Worm (Caenorhabditis elegans) whole organism, late embryonic: ENCODE results near the gene B0024.4.

Source experiments
- dmd-4 ChIP-seq: sonication (generic microtip); optimal IDR thresholded peaks from 2 replicates; lab custom pipeline; 2016; ENCODE audit warnings: borderline replicate concordance, missing genetic modification characterization, missing compliant biosample characterization
- fkh-10 ChIP-seq: fragments of 150-350 bp; optimal IDR thresholded peaks from 2 replicates; lab custom pipeline; 2014; ENCODE audit warnings: missing biosample characterization, missing genetic modification reagents, missing genetic modification characterization
- gmeb-2 ChIP-seq: sonication (generic microtip); optimal IDR thresholded peaks from 2 replicates; lab custom pipeline; 2016; ENCODE audit warnings: missing genetic modification characterization, inconsistent platforms, missing compliant biosample characterization
- pat-9 ChIP-seq: fragments of 200-800 bp; sonication (Bioruptor generic); optimal IDR thresholded peaks from 2 replicates; lab custom pipeline; 2018; ENCODE audit warnings: mild to moderate bottlenecking, missing genetic modification characterization, moderate library complexity, missing compliant biosample characterization
- pha-2 ChIP-seq: sonication (generic microtip); optimal IDR thresholded peaks from 2 replicates; lab custom pipeline; 2017; ENCODE audit warnings: mild to moderate bottlenecking, missing genetic modification characterization, missing compliant biosample characterization
- pha-4 ChIP-seq: fragments of 150-350 bp; optimal IDR thresholded peaks from 2 replicates; lab custom pipeline; 2018; ENCODE audit warnings: missing biosample characterization, missing genetic modification reagents, missing genetic modification characterization
- tbx-2 ChIP-seq: sonication (generic microtip); optimal IDR thresholded peaks from 2 replicates; lab custom pipeline; 2016; ENCODE audit warnings: missing genetic modification characterization, missing compliant biosample characterization

Gene B0024.4

DNA sequence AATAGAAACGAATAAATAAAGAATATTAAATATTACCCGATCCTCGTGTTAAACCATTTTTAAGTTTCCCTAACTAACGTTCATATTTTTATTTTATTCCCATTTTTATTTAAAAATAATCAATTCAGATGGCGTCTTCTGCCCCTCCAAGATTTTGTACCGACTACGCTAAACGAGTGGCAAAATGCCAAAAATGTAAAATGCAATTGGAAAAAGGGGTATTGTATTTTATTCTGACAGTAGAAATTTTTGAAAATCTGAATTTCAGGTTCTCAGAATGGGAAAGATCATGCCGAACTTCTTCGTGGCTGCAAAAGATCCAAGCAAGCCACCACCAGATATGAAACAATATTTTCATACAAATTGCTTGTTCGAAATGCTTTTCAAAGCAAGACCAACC lies 45.7 kb downstream of the B0024.4 start, which contains the start of gene K07C5.3:
Gene K07C5.3 (plus strand): TSS at position 129 of the 400 bp plus-strand sequence.
- TF ChIP-seq dmd-4 (no peak), fkh-10 (no peak), pat-9 (tag; lab: Kevin White, UChicago) (no peak), pha-2 (tag; lab: Kevin White, UChicago) (no peak), pha-4 (no peak), tbx-2 (tag; lab: Kevin White, UChicago) (no peak), gmeb-2 (tag; lab: Kevin White, UChicago) (no peak)
